Worm (Caenorhabditis elegans) whole organism, L3 larva: ENCODE data around the gene rpn-9.
A peak's percentile ranks its signal among the peaks of the same experiment; 100 is the strongest.

Source experiments
- R02D3.7 ChIP-seq: fragments of 150-350 bp; optimal IDR thresholded peaks from 2 replicates; lab custom pipeline; 2014; ENCODE audit warnings: missing biosample characterization, missing genetic modification characterization
- ZK546.5 ChIP-seq: sonication (generic microtip); optimal IDR thresholded peaks from 2 replicates; lab custom pipeline; 2017; ENCODE audit warnings: missing biosample characterization, missing genetic modification characterization
- aly-2 ChIP-seq: fragments of 150-350 bp; optimal IDR thresholded peaks from 2 replicates; lab custom pipeline; 2014; ENCODE audit warnings: missing biosample characterization, missing genetic modification characterization
- ama-1 ChIP-seq: fragments of 150-350 bp; optimal IDR thresholded peaks from 2 replicates; lab custom pipeline; 2018
- ceh-16 ChIP-seq: sonication (generic microtip); optimal IDR thresholded peaks from 2 replicates; lab custom pipeline; 2017; ENCODE audit warnings: missing biosample characterization, missing genetic modification characterization
- ceh-28 ChIP-seq: fragments of 150-350 bp; optimal IDR thresholded peaks from 2 replicates; lab custom pipeline; 2014; ENCODE audit warnings: missing biosample characterization, missing genetic modification reagents, missing genetic modification characterization
- ceh-82 ChIP-seq: fragments of 150-350 bp; optimal IDR thresholded peaks from 2 replicates; lab custom pipeline; 2014; ENCODE audit warnings: missing biosample characterization, missing genetic modification characterization
- ceh-9 ChIP-seq: sonication (generic microtip); optimal IDR thresholded peaks from 2 replicates; lab custom pipeline; 2018; ENCODE audit warnings: missing biosample characterization, missing genetic modification characterization
- daf-12 ChIP-seq: fragments of 150-350 bp; optimal IDR thresholded peaks from 2 replicates; lab custom pipeline; 2014; ENCODE audit warnings: missing biosample characterization, missing genetic modification reagents, missing genetic modification characterization
- egl-27 ChIP-seq: sonication (generic microtip); optimal IDR thresholded peaks from 4 replicates; lab custom pipeline; 2017; ENCODE audit warnings: missing biosample characterization, missing genetic modification reagents, missing genetic modification characterization
- egl-5 ChIP-seq: fragments of 150-350 bp; optimal IDR thresholded peaks from 2 replicates; lab custom pipeline; 2017; ENCODE audit warnings: missing biosample characterization, missing genetic modification reagents, missing genetic modification characterization, inconsistent platforms
- elt-1 ChIP-seq: fragments of 150-350 bp; optimal IDR thresholded peaks from 2 replicates; lab custom pipeline; 2014; ENCODE audit warnings: missing biosample characterization, missing genetic modification characterization
- elt-2 ChIP-seq: sonication (generic microtip); optimal IDR thresholded peaks from 2 replicates; lab custom pipeline; 2016; ENCODE audit warnings: missing genetic modification reagents, mild to moderate bottlenecking, missing genetic modification characterization, missing compliant biosample characterization
- elt-3 ChIP-seq, 3 experiments: fragments of 150-350 bp in 1 of 3; sonication (generic microtip) in 2 of 3; optimal IDR thresholded peaks; 2 replicates in 2 of 3; 4 replicates in 1 of 3; lab custom pipeline; 2014 to 2017; ENCODE audit warnings: missing biosample characterization in 3 of 3, missing genetic modification characterization in 3 of 3
- eor-1 ChIP-seq, 2 experiments: fragments of 150-350 bp; optimal IDR thresholded peaks; 2 replicates each; lab custom pipeline; 2014 to 2018; ENCODE audit warnings: missing biosample characterization in 2 of 2, missing genetic modification characterization in 2 of 2
- fkh-10 ChIP-seq: sonication (generic microtip); optimal IDR thresholded peaks from 2 replicates; lab custom pipeline; 2017; ENCODE audit warnings: missing biosample characterization, missing genetic modification reagents, missing genetic modification characterization
- fkh-2 ChIP-seq: fragments of 150-350 bp; optimal IDR thresholded peaks from 2 replicates; lab custom pipeline; 2014; ENCODE audit warnings: missing biosample characterization, missing genetic modification reagents, missing genetic modification characterization
- fos-1 ChIP-seq: fragments of 150-350 bp; optimal IDR thresholded peaks from 2 replicates; lab custom pipeline; 2014; ENCODE audit warnings: missing biosample characterization, missing genetic modification characterization
- hmg-11 ChIP-seq: sonication (generic microtip); optimal IDR thresholded peaks from 2 replicates; lab custom pipeline; 2016; ENCODE audit warnings: missing genetic modification characterization, missing compliant biosample characterization
- jun-1 ChIP-seq: fragments of 150-350 bp; optimal IDR thresholded peaks from 2 replicates; lab custom pipeline; 2014; ENCODE audit warnings: missing biosample characterization, missing genetic modification reagents, missing genetic modification characterization
- lin-15B ChIP-seq: fragments of 150-350 bp; optimal IDR thresholded peaks from 2 replicates; lab custom pipeline; 2014; ENCODE audit warnings: missing biosample characterization, missing genetic modification characterization
- lin-39 ChIP-seq: fragments of 150-350 bp; optimal IDR thresholded peaks from 2 replicates; lab custom pipeline; 2018; ENCODE audit warnings: missing biosample characterization, missing genetic modification reagents, missing genetic modification characterization
- lsy-12 ChIP-seq: sonication (generic microtip); optimal IDR thresholded peaks from 2 replicates; lab custom pipeline; 2016; ENCODE audit warnings: mild to moderate bottlenecking, missing genetic modification characterization, missing compliant biosample characterization
- mdl-1 ChIP-seq: fragments of 150-350 bp; optimal IDR thresholded peaks from 2 replicates; lab custom pipeline; 2014; ENCODE audit warnings: missing biosample characterization, missing genetic modification characterization
- mml-1 ChIP-seq: fragments of 150-350 bp; sonication (generic microtip); optimal IDR thresholded peaks from 3 replicates; lab custom pipeline; 2014; ENCODE audit warnings: missing biosample characterization, missing genetic modification characterization
- nfya-1 ChIP-seq: sonication (generic microtip); optimal IDR thresholded peaks from 2 replicates; lab custom pipeline; 2017; ENCODE audit warnings: missing genetic modification characterization, mild to moderate bottlenecking, missing compliant biosample characterization, antibody characterized with exemption, moderate library complexity; ENCODE audit not compliant: insufficient read depth
- nhr-11 ChIP-seq: fragments of 150-350 bp; optimal IDR thresholded peaks from 2 replicates; lab custom pipeline; 2014; ENCODE audit warnings: missing biosample characterization, missing genetic modification characterization
- nhr-12 ChIP-seq: fragments of 150-350 bp; optimal IDR thresholded peaks from 2 replicates; lab custom pipeline; 2014; ENCODE audit warnings: missing biosample characterization, missing genetic modification characterization
- nhr-23 ChIP-seq: fragments of 150-350 bp; optimal IDR thresholded peaks from 2 replicates; lab custom pipeline; 2014; ENCODE audit warnings: missing biosample characterization, missing genetic modification reagents, missing genetic modification characterization
- nhr-237 ChIP-seq: fragments of 150-350 bp; optimal IDR thresholded peaks from 2 replicates; lab custom pipeline; 2014; ENCODE audit warnings: missing biosample characterization, missing genetic modification characterization
- nhr-25 ChIP-seq: sonication (generic microtip); optimal IDR thresholded peaks from 2 replicates; lab custom pipeline; 2017; ENCODE audit warnings: missing biosample characterization, missing genetic modification characterization
- nhr-28 ChIP-seq: fragments of 150-350 bp; optimal IDR thresholded peaks from 2 replicates; lab custom pipeline; 2014; ENCODE audit warnings: missing biosample characterization, missing genetic modification characterization
- nhr-43 ChIP-seq: sonication (generic microtip); optimal IDR thresholded peaks from 2 replicates; lab custom pipeline; 2016; ENCODE audit warnings: mild to moderate bottlenecking, missing genetic modification characterization, missing compliant biosample characterization; ENCODE audit not compliant: poor library complexity, severe bottlenecking
- nhr-67 ChIP-seq: fragments of 150-350 bp; optimal IDR thresholded peaks from 2 replicates; lab custom pipeline; 2014; ENCODE audit warnings: missing biosample characterization, missing genetic modification characterization
- nhr-76 ChIP-seq: fragments of 150-350 bp; sonication (generic microtip); optimal IDR thresholded peaks from 5 replicates; lab custom pipeline; 2014; ENCODE audit warnings: missing biosample characterization, missing genetic modification characterization
- nhr-77 ChIP-seq: fragments of 150-350 bp; optimal IDR thresholded peaks from 2 replicates; lab custom pipeline; 2014; ENCODE audit warnings: missing biosample characterization, missing genetic modification characterization
- pha-4 ChIP-seq: fragments of 150-350 bp; optimal IDR thresholded peaks from 2 replicates; lab custom pipeline; 2014; ENCODE audit warnings: missing biosample characterization, missing genetic modification reagents, missing genetic modification characterization
- pqm-1 ChIP-seq: fragments of 150-350 bp; optimal IDR thresholded peaks from 2 replicates; lab custom pipeline; 2017; ENCODE audit warnings: missing biosample characterization, missing genetic modification characterization, inconsistent platforms
- sea-2 ChIP-seq: fragments of 150-350 bp; sonication (generic microtip); optimal IDR thresholded peaks from 4 replicates; lab custom pipeline; 2014; ENCODE audit warnings: missing biosample characterization, missing genetic modification reagents, missing genetic modification characterization
- skn-1 ChIP-seq: fragments of 150-350 bp; optimal IDR thresholded peaks from 2 replicates; lab custom pipeline; 2014; ENCODE audit warnings: missing biosample characterization, missing genetic modification characterization
- snpc-4 ChIP-seq: fragments of 150-350 bp; optimal IDR thresholded peaks from 2 replicates; lab custom pipeline; 2014; ENCODE audit warnings: missing biosample characterization, missing genetic modification characterization
- tbx-2 ChIP-seq: sonication (generic microtip); optimal IDR thresholded peaks from 2 replicates; lab custom pipeline; 2016; ENCODE audit warnings: mild to moderate bottlenecking, missing genetic modification characterization, missing compliant biosample characterization
- unc-39 ChIP-seq: sonication (generic microtip); optimal IDR thresholded peaks from 4 replicates; lab custom pipeline; 2017; ENCODE audit warnings: missing biosample characterization, missing genetic modification characterization
- unc-62 ChIP-seq: fragments of 150-350 bp; sonication (generic microtip); optimal IDR thresholded peaks from 4 replicates; lab custom pipeline; 2014; ENCODE audit warnings: missing biosample characterization, missing genetic modification reagents, missing genetic modification characterization
- zag-1 ChIP-seq: fragments of 150-350 bp; optimal IDR thresholded peaks from 2 replicates; lab custom pipeline; 2014; ENCODE audit warnings: missing biosample characterization, missing genetic modification characterization
- ztf-11 ChIP-seq: fragments of 150-350 bp; optimal IDR thresholded peaks from 2 replicates; lab custom pipeline; 2014; ENCODE audit warnings: missing biosample characterization, missing genetic modification characterization
- ztf-4 ChIP-seq: fragments of 150-350 bp; optimal IDR thresholded peaks from 2 replicates; lab custom pipeline; 2014; ENCODE audit warnings: missing biosample characterization, missing genetic modification characterization

Gene rpn-9

DNA sequence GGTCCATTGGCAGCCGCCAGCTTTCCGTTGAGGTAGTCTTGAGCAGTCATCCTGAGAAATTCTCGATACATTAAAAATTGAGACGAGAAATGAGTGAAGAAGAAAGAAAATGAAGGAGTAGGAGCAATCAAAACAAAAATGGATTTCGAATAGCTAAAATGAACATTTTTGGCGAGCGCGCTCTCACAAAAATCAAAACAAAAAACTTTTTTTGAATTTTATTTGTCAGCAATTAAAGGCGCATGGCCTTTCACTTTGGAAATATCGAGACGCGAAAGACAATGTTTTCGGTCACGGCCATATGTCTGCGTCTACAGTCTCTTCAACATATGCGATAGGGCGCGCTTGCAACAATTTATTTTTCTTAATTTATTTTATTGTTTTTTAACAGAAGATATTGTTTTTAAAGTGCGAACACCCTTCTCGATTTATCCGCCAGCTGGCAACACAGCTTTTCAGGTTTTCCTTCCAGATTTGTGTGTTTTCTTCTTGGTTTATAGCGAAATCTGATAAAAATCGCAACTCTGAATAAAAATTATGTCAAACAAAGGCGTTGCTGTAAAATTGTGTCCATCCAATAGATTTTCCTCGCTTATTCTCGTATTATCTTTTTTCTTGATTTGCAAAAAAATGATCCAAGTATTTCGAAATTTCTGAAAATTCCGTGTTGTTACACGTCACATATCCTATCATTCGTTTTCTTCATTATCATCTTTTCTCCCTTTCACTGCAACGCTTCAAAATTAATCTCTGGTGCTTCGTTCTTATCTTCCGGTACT lies at the start of gene rpn-9, which contains the start of gene T06D8.9:
Gene rpn-9, minus strand, starts transcription at position 51 of the 779 bp plus-strand sequence.
Gene T06D8.9, plus strand, starts transcription at position 729 of the 779 bp plus-strand sequence.
- TF ChIP-seq fos-1 (tag; lab: Kevin White, UChicago) (no peak), elt-1 (peak; percentile 44), R02D3.7 (tag; lab: Kevin White, UChicago) (peak; percentile 37), skn-1 (tag; lab: Kevin White, UChicago) (peak; percentile 84), mdl-1 (no peak), fkh-10 (GFP tag; lab: Kevin White, UChicago) (no peak), ZK546.5 (tag; lab: Kevin White, UChicago) (no peak), zag-1 (no peak), unc-62 (GFP tag; lab: Kevin White, UChicago) (no peak), nhr-25 (tag; lab: Kevin White, UChicago) (peak; percentile 59), nfya-1 (tag; lab: Kevin White, UChicago) (peak; percentile 90), fkh-2 (tag; lab: Kevin White, UChicago) (no peak), nhr-67 (tag; lab: Kevin White, UChicago) (no peak), ztf-11 (no peak), nhr-237 (tag; lab: Kevin White, UChicago) (no peak), hmg-11 (tag; lab: Kevin White, UChicago) (peak; percentile 62), egl-27 (tag; lab: Kevin White, UChicago) (no peak), nhr-43 (tag; lab: Kevin White, UChicago) (peak; percentile 64), sea-2 (no peak), tbx-2 (tag; lab: Kevin White, UChicago) (no peak), elt-2 (peak; percentile 53), ceh-28 (no peak), pqm-1 (tag; lab: Kevin White, UChicago) (peak; percentile 63), ceh-82 (tag; lab: Kevin White, UChicago) (no peak), ztf-4 (tag; lab: Kevin White, UChicago) (no peak), ceh-9 (no peak), lsy-12 (tag; lab: Kevin White, UChicago) (peak; percentile 24), aly-2 (tag; lab: Kevin White, UChicago) (no peak), ceh-16 (no peak), snpc-4 (tag; lab: Kevin White, UChicago) (peak; percentile 90), unc-39 (no peak), daf-12 (no peak), mml-1 (tag; lab: Kevin White, UChicago) (no peak), nhr-12 (no peak), egl-5 (tag; lab: Kevin White, UChicago) (peak; percentile 91), jun-1 (tag; lab: Kevin White, UChicago) (peak; percentile 62), nhr-77 (tag; lab: Kevin White, UChicago) (no peak), ama-1 (lab: Kevin White, UChicago) (peak; percentile 44), elt-3 (tag; optimal IDR thresholded peaks at IDR 0.05; lab: Kevin White, UChicago) (no peak), lin-39 (tag; lab: Kevin White, UChicago) (peak; percentile 77), nhr-76 (tag; lab: Kevin White, UChicago) (no peak), pha-4 (tag; lab: Kevin White, UChicago) (peak; percentile 95), nhr-11 (tag; lab: Kevin White, UChicago) (no peak), lin-15B (tag; lab: Kevin White, UChicago) (peak; percentile 97), eor-1 (tag; optimal IDR thresholded peaks at IDR 0.05; lab: Kevin White, UChicago) (no peak), nhr-28 (tag; lab: Kevin White, UChicago) (no peak), nhr-23 (tag; lab: Kevin White, UChicago) (peak; percentile 86)
